Fruit fly (Drosophila melanogaster) Kc167 (cell line): ENCODE data around the gene CG10435.

ENCODE experiments used
- Sin3A ChIP-seq: fragments of >200 bp; optimal IDR thresholded peaks from 2 replicates; lab custom pipeline; 2018; ENCODE audit warnings: missing external identifiers
- h ChIP-seq: fragments of >200 bp; optimal IDR thresholded peaks from 3 replicates; lab custom pipeline; 2018; ENCODE audit warnings: missing external identifiers
- insv ChIP-seq: fragments of >200 bp; optimal IDR thresholded peaks from 3 replicates; lab custom pipeline; 2018; ENCODE audit warnings: missing external identifiers

dm6 chr3R:7993506-7993905 lies 19.5 kb downstream of the CG10435 start:
- TF ChIP-seq Sin3A (lab: Kevin White, UChicago) (no peak), insv (lab: Kevin White, UChicago) (no peak), h (lab: Kevin White, UChicago) (no peak)
